Fruit fly (Drosophila melanogaster) whole organism, pupa: Measurements from ENCODE around the gene Ugt301D1.

Experiments used
- CG12605 ChIP-seq: fragments of 200-800 bp; sonication (Bioruptor generic); IDR thresholded peaks from 2 replicates; pipeline ENCODE4 v1.3.6; 2022; ENCODE audit warnings: missing biosample characterization, missing genetic modification characterization
- CG13204 ChIP-seq: fragments of 200-800 bp; sonication (Bioruptor generic); optimal IDR thresholded peaks from 2 replicates; lab custom pipeline; 2018; ENCODE audit warnings: missing biosample characterization, mild to moderate bottlenecking, missing genetic modification characterization, moderate library complexity
- CG14655 ChIP-seq: fragments of 200-800 bp; sonication (Bioruptor generic); optimal IDR thresholded peaks from 3 replicates; lab custom pipeline; 2017; ENCODE audit warnings: mild to moderate bottlenecking, missing biosample characterization, missing genetic modification reagents, missing genetic modification characterization
- CG15710 ChIP-seq: fragments of 200-800 bp; sonication (Bioruptor generic); optimal IDR thresholded peaks from 2 replicates; lab custom pipeline; 2018; ENCODE audit warnings: missing biosample characterization, mild to moderate bottlenecking, missing genetic modification characterization, moderate library complexity
- CG32121 ChIP-seq: fragments of 200-800 bp; sonication (Bioruptor generic); IDR thresholded peaks from 2 replicates; pipeline ENCODE4 v1.3.6; 2022; ENCODE audit warnings: missing biosample characterization, missing genetic modification characterization
- EcR ChIP-seq: fragments of 200-800 bp; sonication (Bioruptor generic); optimal IDR thresholded peaks from 3 replicates; lab custom pipeline; 2019; ENCODE audit warnings: missing biosample characterization, missing genetic modification characterization, mild to moderate bottlenecking, moderate library complexity, missing genetic modification reagents
- Ets98B ChIP-seq: fragments of 200-800 bp; sonication (Bioruptor generic); IDR thresholded peaks from 2 replicates; pipeline ENCODE4 v1.3.6; 2022; ENCODE audit warnings: missing biosample characterization, missing genetic modification characterization
- Pif1A ChIP-seq: fragments of 200-800 bp; sonication (Bioruptor generic); optimal IDR thresholded peaks from 3 replicates; lab custom pipeline; 2016; ENCODE audit warnings: missing biosample characterization, missing genetic modification characterization
- Pif1B ChIP-seq: fragments of 200-800 bp; sonication (Bioruptor generic); optimal IDR thresholded peaks from 3 replicates; lab custom pipeline; 2016; ENCODE audit warnings: missing biosample characterization, missing genetic modification characterization
- Snoo ChIP-seq: fragments of 200-800 bp; sonication (Bioruptor generic); optimal IDR thresholded peaks from 3 replicates; lab custom pipeline; 2017; ENCODE audit warnings: missing biosample characterization, mild to moderate bottlenecking, missing genetic modification characterization, inconsistent platforms

dm6 chr2L:18496834-18497233 is 12.5 kb upstream of the Ugt301D1 start:
- no peak for TF ChIP-seq CG32121 (GFP tag; lab: Robert Waterston, UW)
- TF ChIP-seq Pif1B: no peak
- TF ChIP-seq CG12605 (GFP tag; lab: Robert Waterston, UW): no peak
- TF ChIP-seq Pif1A (GFP tag; lab: Kevin White, UChicago): no peak
- TF ChIP-seq Ets98B (GFP tag; lab: Robert Waterston, UW): no peak
- no peak for TF ChIP-seq EcR
- TF ChIP-seq CG14655: no peak
- no peak for TF ChIP-seq CG15710 (tag; lab: Kevin White, UChicago)
- TF ChIP-seq Snoo: no peak
- no peak for TF ChIP-seq CG13204 (GFP tag; lab: Kevin White, UChicago)
